Worm (Caenorhabditis elegans) whole organism, young adult: ENCODE data around the gene C53B7.3.

ENCODE experiments used
- B0336.3 ChIP-seq: fragments of 200-800 bp; sonication (Bioruptor generic); IDR thresholded peaks from 2 replicates; pipeline ENCODE4 v1.3.6; 2022; ENCODE audit warnings: missing genetic modification characterization, missing compliant biosample characterization
- D2030.7 ChIP-seq: fragments of 200-800 bp; sonication (Bioruptor generic); IDR thresholded peaks from 2 replicates; pipeline ENCODE4 v1.3.6; 2022; ENCODE audit warnings: missing genetic modification reagents, missing genetic modification characterization, missing compliant biosample characterization
- F10E7.11 ChIP-seq: sonication (generic microtip); optimal IDR thresholded peaks from 2 replicates; lab custom pipeline; 2017; ENCODE audit warnings: mild to moderate bottlenecking, missing genetic modification characterization, moderate library complexity, missing compliant biosample characterization
- F23B12.7 ChIP-seq: sonication (generic microtip); optimal IDR thresholded peaks from 2 replicates; lab custom pipeline; 2017; ENCODE audit warnings: missing genetic modification characterization, mild to moderate bottlenecking, missing compliant biosample characterization, antibody characterized with exemption, moderate library complexity; ENCODE audit not compliant: insufficient read depth
- F55B11.4 ChIP-seq: sonication (generic microtip); optimal IDR thresholded peaks from 2 replicates; lab custom pipeline; 2016; ENCODE audit warnings: missing compliant biosample characterization, missing genetic modification characterization, borderline replicate concordance; ENCODE audit not compliant: insufficient read depth
- T26A5.8 ChIP-seq: sonication (generic microtip); optimal IDR thresholded peaks from 2 replicates; lab custom pipeline; 2016; ENCODE audit warnings: missing genetic modification characterization, missing compliant biosample characterization
- Y56A3A.18 ChIP-seq: fragments of 200-800 bp; sonication (Bioruptor generic); IDR thresholded peaks from 2 replicates; pipeline ENCODE4 v1.3.6; 2022; ENCODE audit warnings: missing genetic modification reagents, missing genetic modification characterization, missing compliant biosample characterization
- Y67H2A.10 ChIP-seq: fragments of 200-800 bp; sonication (Bioruptor generic); conservative IDR thresholded peaks from 2 replicates; pipeline ENCODE4 v1.3.6; 2022; ENCODE audit warnings: missing genetic modification reagents, missing genetic modification characterization, missing compliant biosample characterization
- aptf-2 ChIP-seq: fragments of 200-800 bp; sonication (Bioruptor generic); conservative IDR thresholded peaks from 2 replicates; pipeline ENCODE4 v1.3.6; 2022; ENCODE audit warnings: missing genetic modification reagents, missing genetic modification characterization, missing compliant biosample characterization
- aptf-3 ChIP-seq: fragments of 200-800 bp; sonication (Bioruptor generic); IDR thresholded peaks from 2 replicates; pipeline ENCODE4 v1.3.6; 2022; ENCODE audit warnings: missing genetic modification characterization, missing compliant biosample characterization
- athp-1 ChIP-seq: sonication (generic microtip); optimal IDR thresholded peaks from 2 replicates; lab custom pipeline; 2017; ENCODE audit warnings: mild to moderate bottlenecking, missing genetic modification characterization, missing compliant biosample characterization
- bed-2 ChIP-seq: fragments of 200-800 bp; sonication (Bioruptor generic); IDR thresholded peaks from 2 replicates; pipeline ENCODE4 v1.3.6; 2022; ENCODE audit warnings: missing genetic modification reagents, missing genetic modification characterization, missing compliant biosample characterization
- ccch-3 ChIP-seq: fragments of 200-800 bp; sonication (Bioruptor generic); optimal IDR thresholded peaks from 2 replicates; lab custom pipeline; 2018; ENCODE audit warnings: mild to moderate bottlenecking, missing genetic modification characterization, missing compliant biosample characterization
- ceh-27 ChIP-seq: fragments of 200-800 bp; sonication (Bioruptor generic); optimal IDR thresholded peaks from 2 replicates; lab custom pipeline; 2018; ENCODE audit warnings: mild to moderate bottlenecking, missing genetic modification characterization, moderate library complexity, missing compliant biosample characterization
- ceh-91 ChIP-seq: fragments of 200-800 bp; sonication (Bioruptor generic); IDR thresholded peaks from 2 replicates; pipeline ENCODE4 v1.3.6; 2022; ENCODE audit warnings: missing genetic modification reagents, missing genetic modification characterization, missing compliant biosample characterization
- chd-7 ChIP-seq: sonication (generic microtip); optimal IDR thresholded peaks from 2 replicates; lab custom pipeline; 2016; ENCODE audit warnings: mild to moderate bottlenecking, missing genetic modification characterization, moderate library complexity, missing compliant biosample characterization
- dox-1 ChIP-seq: fragments of 200-800 bp; sonication (Bioruptor generic); IDR thresholded peaks from 2 replicates; pipeline ENCODE4 v1.3.6; 2022; ENCODE audit warnings: missing genetic modification reagents, missing genetic modification characterization, missing compliant biosample characterization
- egl-44 ChIP-seq: fragments of 200-800 bp; sonication (Bioruptor generic); IDR thresholded peaks from 2 replicates; pipeline ENCODE4 v1.3.6; 2022; ENCODE audit warnings: missing genetic modification reagents, missing genetic modification characterization, missing compliant biosample characterization
- egrh-3 ChIP-seq: fragments of 200-800 bp; sonication (Bioruptor generic); IDR thresholded peaks from 2 replicates; pipeline ENCODE4 v1.3.6; 2022; ENCODE audit warnings: missing genetic modification reagents, missing genetic modification characterization, missing compliant biosample characterization
- gei-17 ChIP-seq: fragments of 200-800 bp; sonication (Bioruptor generic); optimal IDR thresholded peaks from 2 replicates; lab custom pipeline; 2018; ENCODE audit warnings: mild to moderate bottlenecking, missing genetic modification characterization, missing compliant biosample characterization
- hlh-26 ChIP-seq: fragments of 200-800 bp; sonication (Bioruptor generic); conservative IDR thresholded peaks from 2 replicates; pipeline ENCODE4 v1.3.6; 2022; ENCODE audit warnings: missing genetic modification reagents, missing genetic modification characterization, missing compliant biosample characterization
- hmg-1.2 ChIP-seq: fragments of 200-800 bp; sonication (Bioruptor generic); IDR thresholded peaks from 2 replicates; pipeline ENCODE4 v1.3.6; 2022; ENCODE audit warnings: missing genetic modification reagents, missing genetic modification characterization, missing compliant biosample characterization
- hmg-20 ChIP-seq: fragments of 200-800 bp; sonication (Bioruptor generic); IDR thresholded peaks from 2 replicates; pipeline ENCODE4 v1.3.6; 2022; ENCODE audit warnings: missing genetic modification reagents, missing genetic modification characterization, missing compliant biosample characterization
- hsf-1 ChIP-seq: fragments of 200-800 bp; sonication (Bioruptor generic); IDR thresholded peaks from 2 replicates; pipeline ENCODE4 v1.3.6; 2022; ENCODE audit warnings: missing genetic modification reagents, missing genetic modification characterization, missing compliant biosample characterization
- let-526 ChIP-seq: fragments of 200-800 bp; sonication (Bioruptor generic); IDR thresholded peaks from 2 replicates; pipeline ENCODE4 v1.3.6; 2022; ENCODE audit warnings: missing genetic modification reagents, missing genetic modification characterization, missing compliant biosample characterization
- lin-26 ChIP-seq: fragments of 200-800 bp; sonication (Bioruptor generic); IDR thresholded peaks from 2 replicates; pipeline ENCODE4 v1.3.6; 2022; ENCODE audit warnings: missing genetic modification reagents, missing genetic modification characterization, missing compliant biosample characterization
- madf-10 ChIP-seq: sonication (generic microtip); optimal IDR thresholded peaks from 2 replicates; lab custom pipeline; 2016; ENCODE audit warnings: mild to moderate bottlenecking, missing genetic modification characterization, missing compliant biosample characterization
- madf-6 ChIP-seq: fragments of 200-800 bp; sonication (Bioruptor generic); IDR thresholded peaks from 2 replicates; pipeline ENCODE4 v1.3.6; 2022; ENCODE audit warnings: missing genetic modification reagents, missing genetic modification characterization, missing compliant biosample characterization
- madf-8 ChIP-seq: fragments of 200-800 bp; sonication (Bioruptor generic); conservative IDR thresholded peaks from 2 replicates; pipeline ENCODE4 v1.3.6; 2022; ENCODE audit warnings: missing genetic modification reagents, missing genetic modification characterization, missing compliant biosample characterization
- mxl-1 ChIP-seq: sonication (generic microtip); optimal IDR thresholded peaks from 2 replicates; lab custom pipeline; 2016; ENCODE audit warnings: missing genetic modification characterization, missing compliant biosample characterization
- nhr-120 ChIP-seq: fragments of 200-800 bp; sonication (Bioruptor generic); IDR thresholded peaks from 2 replicates; pipeline ENCODE4 v1.3.6; 2022; ENCODE audit warnings: missing genetic modification characterization, missing compliant biosample characterization
- nhr-27 ChIP-seq: fragments of 200-800 bp; sonication (Bioruptor generic); optimal IDR thresholded peaks from 2 replicates; lab custom pipeline; 2018; ENCODE audit warnings: mild to moderate bottlenecking, missing genetic modification characterization, moderate library complexity, missing compliant biosample characterization
- nhr-90 ChIP-seq: sonication (generic microtip); optimal IDR thresholded peaks from 2 replicates; lab custom pipeline; 2016; ENCODE audit warnings: missing genotype, mild to moderate bottlenecking, missing genetic modification characterization, missing compliant biosample characterization
- pbrm-1 ChIP-seq: fragments of 200-800 bp; sonication (Bioruptor generic); IDR thresholded peaks from 2 replicates; pipeline ENCODE4 v1.3.6; 2022; ENCODE audit warnings: missing genetic modification reagents, missing genetic modification characterization, missing compliant biosample characterization
- sea-2 ChIP-seq: fragments of 200-800 bp; sonication (Bioruptor generic); IDR thresholded peaks from 2 replicates; pipeline ENCODE4 v1.3.6; 2022; ENCODE audit warnings: missing genetic modification characterization, missing compliant biosample characterization
- sptf-2 ChIP-seq: fragments of 200-800 bp; sonication (Bioruptor generic); optimal IDR thresholded peaks from 2 replicates; lab custom pipeline; 2018; ENCODE audit warnings: mild to moderate bottlenecking, missing genetic modification characterization, missing compliant biosample characterization
- tlf-1 ChIP-seq: fragments of 200-800 bp; sonication (Bioruptor generic); optimal IDR thresholded peaks from 2 replicates; lab custom pipeline; 2018; ENCODE audit warnings: mild to moderate bottlenecking, missing genetic modification characterization, missing compliant biosample characterization
- unc-130 ChIP-seq: sonication (generic microtip); optimal IDR thresholded peaks from 2 replicates; lab custom pipeline; 2016; ENCODE audit warnings: missing genetic modification reagents, missing genetic modification characterization, missing compliant biosample characterization
- xnd-1 ChIP-seq: sonication (generic microtip); optimal IDR thresholded peaks from 2 replicates; lab custom pipeline; 2016; ENCODE audit warnings: missing genotype, missing genetic modification reagents, missing genetic modification characterization, missing compliant biosample characterization
- zim-3 ChIP-seq: sonication (generic microtip); optimal IDR thresholded peaks from 2 replicates; lab custom pipeline; 2017; ENCODE audit warnings: mild to moderate bottlenecking, missing genetic modification characterization, moderate library complexity, missing compliant biosample characterization
- ztf-18 ChIP-seq: sonication (generic microtip); optimal IDR thresholded peaks from 2 replicates; lab custom pipeline; 2016; ENCODE audit warnings: missing genotype, mild to moderate bottlenecking, missing genetic modification characterization, missing compliant biosample characterization
- ztf-26 ChIP-seq: sonication (generic microtip); optimal IDR thresholded peaks from 2 replicates; lab custom pipeline; 2017; ENCODE audit warnings: missing genetic modification characterization, missing compliant biosample characterization

C53B7.3 gene

DNA sequence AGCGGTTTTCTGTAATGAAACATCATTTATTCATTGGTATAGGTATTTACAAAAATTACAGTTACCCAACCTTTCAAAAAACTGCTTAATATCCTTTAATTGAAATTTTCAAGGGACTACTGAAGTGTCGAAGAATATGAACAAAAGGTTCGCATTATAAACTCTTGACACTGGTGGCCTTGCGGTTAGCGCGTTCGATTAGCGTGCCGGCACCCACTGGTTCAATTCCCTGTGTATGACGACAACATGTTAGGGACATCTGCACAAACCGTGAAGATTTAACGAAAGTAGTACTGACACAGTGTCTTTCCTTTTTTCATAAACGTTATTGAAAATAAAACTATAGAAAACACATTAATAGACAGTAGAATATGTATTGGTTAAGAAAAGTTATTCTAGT lies 23.2 kb downstream of the C53B7.3 start (continued):
- peak; percentile 6 for TF ChIP-seq unc-130
- TF ChIP-seq egl-44 (GFP tag; lab: Robert Waterston, UW): peak; percentile 93
- TF ChIP-seq hmg-1.2: peak; percentile 83
- TF ChIP-seq aptf-3 (GFP tag; lab: Robert Waterston, UW): peak; percentile 87; the same call in 1 of the 2 replicates
- TF ChIP-seq zim-3 (tag; lab: Kevin White, UChicago): peak; percentile 91
- TF ChIP-seq sea-2 (GFP tag; lab: Robert Waterston, UW): no peak
- peak; percentile 44 for TF ChIP-seq athp-1 (tag; lab: Kevin White, UChicago)
- TF ChIP-seq B0336.3 (GFP tag; lab: Robert Waterston, UW): no peak; the same call in none of the 2 replicates
- TF ChIP-seq hmg-20 (GFP tag; lab: Robert Waterston, UW): peak; percentile 84
- TF ChIP-seq nhr-90 (tag; lab: Kevin White, UChicago): peak; percentile 87
- TF ChIP-seq chd-7 (tag; lab: Kevin White, UChicago): peak; percentile 84
- TF ChIP-seq ztf-18 (tag; lab: Kevin White, UChicago): peak; percentile 76
- peak; percentile 64 for TF ChIP-seq nhr-27 (tag; lab: Kevin White, UChicago)
- peak; percentile 88 for TF ChIP-seq mxl-1 (tag; lab: Kevin White, UChicago)
- peak; percentile 65 for TF ChIP-seq ztf-26
- TF ChIP-seq ccch-3: no peak
- peak; percentile 96 for TF ChIP-seq lin-26 (GFP tag; lab: Robert Waterston, UW)
- TF ChIP-seq bed-2 (GFP tag; lab: Robert Waterston, UW): peak; percentile 84; the same call in 1 of the 2 replicates
- no peak for TF ChIP-seq hlh-26 (GFP tag; lab: Robert Waterston, UW)
- peak; percentile 77 for TF ChIP-seq ceh-27 (GFP tag; lab: Kevin White, UChicago)
- no peak for TF ChIP-seq xnd-1 (tag; lab: Kevin White, UChicago)
- no peak for TF ChIP-seq madf-8 (GFP tag; lab: Robert Waterston, UW)
- TF ChIP-seq nhr-120 (GFP tag; lab: Robert Waterston, UW): peak; percentile 90; the same call in 1 of the 2 replicates
- peak; percentile 57 for TF ChIP-seq F23B12.7 (tag; lab: Kevin White, UChicago)
- TF ChIP-seq F55B11.4: peak; percentile 30
- peak; percentile 56; the same call in 1 of the 2 replicates for TF ChIP-seq hsf-1 (GFP tag; lab: Robert Waterston, UW)
- TF ChIP-seq F10E7.11 (tag; lab: Kevin White, UChicago): peak; percentile 60
- peak; percentile 89 for TF ChIP-seq sptf-2
- TF ChIP-seq madf-10: peak; percentile 81
- peak; percentile 97 for TF ChIP-seq Y56A3A.18 (GFP tag; lab: Robert Waterston, UW)
- TF ChIP-seq dox-1 (GFP tag; lab: Robert Waterston, UW): peak; percentile 90
- peak; percentile 73 for TF ChIP-seq madf-6
- TF ChIP-seq gei-17 (GFP tag; lab: Kevin White, UChicago): peak; percentile 68
- no peak for TF ChIP-seq egrh-3 (GFP tag; lab: Robert Waterston, UW)
- no peak for TF ChIP-seq aptf-2 (GFP tag; lab: Robert Waterston, UW)
- TF ChIP-seq ceh-91: no peak
- TF ChIP-seq pbrm-1 (GFP tag; lab: Robert Waterston, UW): peak; percentile 83
- TF ChIP-seq let-526: 0 out of 2 replicates have a peak, but pooled peaks have one; percentile 31
- peak; percentile 54 for TF ChIP-seq tlf-1 (GFP tag; lab: Kevin White, UChicago)
- TF ChIP-seq Y67H2A.10: 0 out of 2 replicates have a peak, but pooled peaks have one; percentile 19
- peak; percentile 86 for TF ChIP-seq T26A5.8 (tag; lab: Kevin White, UChicago)
- TF ChIP-seq D2030.7 (GFP tag; lab: Robert Waterston, UW): peak; percentile 88
